Worm (Caenorhabditis elegans) whole organism, L2 larva: Measurements from ENCODE around the gene F36H1.3.

Experiments used
- ceh-16 ChIP-seq: fragments of 150-350 bp; optimal IDR thresholded peaks from 2 replicates; lab custom pipeline; 2014; ENCODE audit warnings: missing biosample characterization, missing genetic modification characterization
- elt-1 ChIP-seq: fragments of 150-350 bp; optimal IDR thresholded peaks from 2 replicates; lab custom pipeline; 2014; ENCODE audit warnings: missing biosample characterization, missing genetic modification characterization
- lsy-2 ChIP-seq, 2 experiments: fragments of 150-350 bp in 1 of 2; sonication (generic microtip) in 1 of 2; optimal IDR thresholded peaks; 2 replicates each; lab custom pipeline; 2014 to 2017; ENCODE audit warnings: missing biosample characterization in 2 of 2, missing genetic modification characterization in 2 of 2
- nhr-11 ChIP-seq: fragments of 150-350 bp; optimal IDR thresholded peaks from 2 replicates; lab custom pipeline; 2014; ENCODE audit warnings: missing biosample characterization, missing genetic modification characterization

ce11 chrIV:11038218-11038617 lies 11.7 kb upstream of the F36H1.3 start:
- TF ChIP-seq nhr-11 (no peak), elt-1 (tag; lab: Kevin White, UChicago) (no peak), lsy-2 (tag; optimal IDR thresholded peaks at IDR 0.05; lab: Kevin White, UChicago) (no peak), ceh-16 (tag; lab: Kevin White, UChicago) (no peak)
